Worm (Caenorhabditis elegans): ENCODE measurements around the gene F58E2.5.

F58E2.5 gene

ce11 chrIV:3452516-3452915 lies 7.8 kb downstream of the F58E2.5 start:
- no peak for TF ChIP-seq ceh-40 (GFP tag; IDR thresholded peaks at IDR 0.05)
- TF ChIP-seq ceh-100 (GFP tag; IDR thresholded peaks at IDR 0.05): no peak
- no peak for TF ChIP-seq nhr-120 (GFP tag; IDR thresholded peaks at IDR 0.05)
- TF ChIP-seq xnd-1 (tag; optimal IDR thresholded peaks at IDR 0.05): no peak
- TF ChIP-seq ztf-22 (GFP tag; optimal IDR thresholded peaks at IDR 0.05): no peak
- no peak for TF ChIP-seq madf-10 (tag; optimal IDR thresholded peaks at IDR 0.05)
- TF ChIP-seq hmg-1.2 (GFP tag; IDR thresholded peaks at IDR 0.05): no peak
- TF ChIP-seq lin-40 (tag; optimal IDR thresholded peaks at IDR 0.05): no peak
- no peak for TF ChIP-seq snpc-1.1 (tag; optimal IDR thresholded peaks at IDR 0.05; ENCODE audit: insufficient read depth)
- TF ChIP-seq F57A8.1 (GFP tag; optimal IDR thresholded peaks at IDR 0.05): no peak
- TF ChIP-seq B0336.3 (GFP tag; IDR thresholded peaks at IDR 0.05): no peak
- no peak for TF ChIP-seq gei-17 (GFP tag; optimal IDR thresholded peaks at IDR 0.05)
- TF ChIP-seq rpc-1 (optimal IDR thresholded peaks at IDR 0.05): no peak
- no peak for TF ChIP-seq rpc-1 (tag; optimal IDR thresholded peaks at IDR 0.05)
- no peak for TF ChIP-seq Y53G8AR.9 (GFP tag; conservative IDR thresholded peaks at IDR 0.05)

- no peak for TF ChIP-seq snpc-1.3 (tag; optimal IDR thresholded peaks at IDR 0.05; ENCODE audit: insufficient read depth)
- no peak for TF ChIP-seq athp-1 (tag; optimal IDR thresholded peaks at IDR 0.05)
- TF ChIP-seq mcd-1 (GFP tag; IDR thresholded peaks at IDR 0.05): no peak
- TF ChIP-seq ZK185.1 (tag; optimal IDR thresholded peaks at IDR 0.05; ENCODE audit: poor library complexity, severe bottlenecking): no peak
- no peak for TF ChIP-seq ets-4 (GFP tag; optimal IDR thresholded peaks at IDR 0.05)
- no peak for TF ChIP-seq snpc-4 (GFP tag; optimal IDR thresholded peaks at IDR 0.05)
- no peak for TF ChIP-seq snpc-4 (tag; optimal IDR thresholded peaks at IDR 0.05)
- no peak for TF ChIP-seq efl-1 (GFP tag; optimal IDR thresholded peaks at IDR 0.05)
- TF ChIP-seq ceh-58 (GFP tag; IDR thresholded peaks at IDR 0.05): no peak
- TF ChIP-seq lsl-1 (GFP tag; optimal IDR thresholded peaks at IDR 0.05): no peak
- no peak for TF ChIP-seq sptf-2 (GFP tag; optimal IDR thresholded peaks at IDR 0.05)
- no peak for TF ChIP-seq repo-1 (tag; optimal IDR thresholded peaks at IDR 0.05)
- TF ChIP-seq madf-3 (GFP tag; IDR thresholded peaks at IDR 0.05): no peak
- no peak for TF ChIP-seq B0261.1 (tag; optimal IDR thresholded peaks at IDR 0.05)
- TF ChIP-seq ekl-4 (GFP tag; IDR thresholded peaks at IDR 0.05): no peak
- TF ChIP-seq let-607 (tag; optimal IDR thresholded peaks at IDR 0.05): no peak
- TF ChIP-seq tlf-1 (GFP tag; optimal IDR thresholded peaks at IDR 0.05): no peak
- no peak for TF ChIP-seq zfh-2 (GFP tag; conservative IDR thresholded peaks at IDR 0.05)
- TF ChIP-seq dpl-1 (GFP tag; optimal IDR thresholded peaks at IDR 0.05): no peak
- TF ChIP-seq nhr-90 (tag; optimal IDR thresholded peaks at IDR 0.05): no peak
- no peak for TF ChIP-seq aptf-3 (GFP tag; IDR thresholded peaks at IDR 0.05)
Measured at ce11 chrIV:3453346-3453745, 8.6 kb downstream of the F58E2.5 start, which contains the start of gene srz-23. TSS of gene srz-23 (plus strand) at chrIV:3453608.

ce11 chrIV:3463254-3463653 lies 18.5 kb downstream of the F58E2.5 start, which contains the start of gene F58E2.4:
TSS of gene F58E2.4 (plus strand) at chrIV:3463387.
- TF ChIP-seq hmg-1.2 (GFP tag; IDR thresholded peaks at IDR 0.05) (peak; percentile 67; the same call in 1 of the 2 replicates), mcd-1 (GFP tag; IDR thresholded peaks at IDR 0.05) (no peak)

ce11 chrIV:3467128-3467527 lies 22.4 kb downstream of the F58E2.5 start, which contains the start of gene F58E2.3:
TSS of gene F58E2.3 (plus strand) at chrIV:3467428.
- TF ChIP-seq ztf-26 (tag; optimal IDR thresholded peaks at IDR 0.05) (no peak), ceh-100 (GFP tag; IDR thresholded peaks at IDR 0.05) (no peak), nhr-90 (tag; optimal IDR thresholded peaks at IDR 0.05) (no peak), F52B5.7 (tag; optimal IDR thresholded peaks at IDR 0.05) (no peak), sea-2 (GFP tag; IDR thresholded peaks at IDR 0.05) (no peak), D2030.7 (GFP tag; IDR thresholded peaks at IDR 0.05) (no peak), ztf-28 (GFP tag; IDR thresholded peaks at IDR 0.05) (no peak), bed-1 (GFP tag; IDR thresholded peaks at IDR 0.05) (no peak), Y95B8A.8 (GFP tag; IDR thresholded peaks at IDR 0.05) (no peak), chd-7 (tag; optimal IDR thresholded peaks at IDR 0.05) (no peak), nfya-1 (tag; optimal IDR thresholded peaks at IDR 0.05; ENCODE audit: borderline replicate concordance, insufficient read depth) (no peak), egl-18 (GFP tag; IDR thresholded peaks at IDR 0.05) (no peak), egl-44 (GFP tag; IDR thresholded peaks at IDR 0.05) (no peak)
